Worm (Caenorhabditis elegans) whole organism, midembryonic: Measurements from ENCODE around the gene clc-18.

Experiments
- T22C8.4 ChIP-seq: fragments of 200-800 bp; sonication (Bioruptor generic); IDR thresholded peaks from 2 replicates; pipeline ENCODE4 v1.3.6; 2022; ENCODE audit warnings: missing genetic modification characterization, missing compliant biosample characterization
- cog-1 ChIP-seq: sonication (generic microtip); optimal IDR thresholded peaks from 2 replicates; lab custom pipeline; 2016; ENCODE audit warnings: missing genetic modification characterization, missing compliant biosample characterization
- flt-1 ChIP-seq: fragments of 200-800 bp; sonication (Bioruptor generic); IDR thresholded peaks from 2 replicates; pipeline ENCODE4 v1.3.6; 2022; ENCODE audit warnings: missing genetic modification characterization, missing compliant biosample characterization
- klf-2 ChIP-seq: fragments of 200-800 bp; sonication (Bioruptor generic); conservative IDR thresholded peaks from 2 replicates; pipeline ENCODE4 v1.3.6; 2022; ENCODE audit warnings: missing genetic modification reagents, missing genetic modification characterization, missing compliant biosample characterization
- med-1 ChIP-seq: sonication (generic microtip); optimal IDR thresholded peaks from 2 replicates; lab custom pipeline; 2017; ENCODE audit warnings: missing genetic modification characterization, mild to moderate bottlenecking, missing compliant biosample characterization, antibody characterized with exemption, missing genetic modification reagents; ENCODE audit not compliant: insufficient read depth
- ref-1 ChIP-seq: fragments of 200-800 bp; sonication (Bioruptor generic); conservative IDR thresholded peaks from 2 replicates; pipeline ENCODE4 v1.3.6; 2022; ENCODE audit warnings: missing genetic modification reagents, missing genetic modification characterization, missing compliant biosample characterization
- tab-1 ChIP-seq: fragments of 200-800 bp; sonication (Bioruptor generic); IDR thresholded peaks from 2 replicates; pipeline ENCODE4 v1.3.6; 2022; ENCODE audit warnings: missing genetic modification characterization, missing compliant biosample characterization
- ztf-23 ChIP-seq: fragments of 200-800 bp; sonication (Bioruptor generic); IDR thresholded peaks from 2 replicates; pipeline ENCODE4 v1.3.6; 2022; ENCODE audit warnings: missing genetic modification reagents, missing genetic modification characterization, missing compliant biosample characterization
- ztf-29 ChIP-seq: fragments of 200-800 bp; sonication (Bioruptor generic); IDR thresholded peaks from 2 replicates; pipeline ENCODE4 v1.3.6; 2022; ENCODE audit warnings: missing genetic modification reagents, missing genetic modification characterization, missing compliant biosample characterization

The clc-18 gene

DNA sequence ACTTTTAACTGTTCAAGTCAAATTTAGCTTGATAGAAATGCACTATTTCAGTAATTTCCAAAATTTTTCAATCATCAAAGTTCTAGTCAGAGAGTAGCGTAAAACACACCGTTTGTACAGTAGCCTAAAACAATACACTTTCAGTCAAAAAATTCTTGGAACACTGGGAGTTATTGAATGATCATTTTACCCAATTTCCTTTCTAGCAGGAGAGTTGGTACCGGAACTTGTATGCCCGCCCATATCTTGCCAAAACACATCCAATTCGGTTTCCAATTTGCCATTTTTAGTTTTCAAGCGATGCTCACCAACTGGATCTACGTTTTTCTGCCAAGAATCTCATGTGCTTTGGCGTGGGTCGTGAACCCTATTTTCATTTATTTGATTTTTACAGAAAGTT lies 5.5 kb downstream of the clc-18 start, which contains the start of gene srj-39:
srj-39 (plus strand) TSS at position 301 of the 400 bp plus-strand sequence.
- TF ChIP-seq med-1 (GFP tag; lab: Kevin White, UChicago) (no peak), klf-2 (no peak), ztf-23 (GFP tag; lab: Robert Waterston, UW) (no peak), tab-1 (GFP tag; lab: Robert Waterston, UW) (no peak), ztf-29 (GFP tag; lab: Robert Waterston, UW) (no peak), flt-1 (GFP tag; lab: Robert Waterston, UW) (no peak), cog-1 (tag; lab: Kevin White, UChicago) (no peak), ref-1 (GFP tag; lab: Robert Waterston, UW) (no peak), T22C8.4 (GFP tag; lab: Robert Waterston, UW) (no peak)

DNA sequence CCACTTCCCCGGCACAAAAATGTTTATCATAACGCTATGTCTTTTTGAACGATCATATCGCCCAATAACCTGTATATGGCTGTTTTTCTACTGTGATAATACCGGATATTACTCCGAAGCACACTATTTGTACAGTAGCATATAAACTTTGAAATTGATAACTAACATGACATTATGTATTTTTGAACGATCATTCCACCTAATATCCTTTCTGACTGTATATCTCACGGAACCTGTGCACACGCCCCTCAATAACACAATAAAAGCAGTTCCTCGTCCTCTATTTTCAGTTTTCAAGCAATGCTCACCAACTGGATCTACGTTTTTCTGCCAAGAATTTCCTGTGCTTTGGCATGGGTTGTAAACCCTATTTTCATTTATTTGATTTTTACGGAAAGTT lies 8.2 kb downstream of the clc-18 start, which contains the start of gene srj-40:
srj-40 (plus strand) TSS at position 301 of the 400 bp plus-strand sequence.
- TF ChIP-seq ztf-29 (GFP tag; lab: Robert Waterston, UW) (no peak), med-1 (GFP tag; lab: Kevin White, UChicago) (no peak), klf-2 (no peak), tab-1 (GFP tag; lab: Robert Waterston, UW) (no peak), cog-1 (tag; lab: Kevin White, UChicago) (no peak), T22C8.4 (GFP tag; lab: Robert Waterston, UW) (no peak), flt-1 (GFP tag; lab: Robert Waterston, UW) (no peak), ztf-23 (GFP tag; lab: Robert Waterston, UW) (no peak), ref-1 (GFP tag; lab: Robert Waterston, UW) (no peak)

DNA sequence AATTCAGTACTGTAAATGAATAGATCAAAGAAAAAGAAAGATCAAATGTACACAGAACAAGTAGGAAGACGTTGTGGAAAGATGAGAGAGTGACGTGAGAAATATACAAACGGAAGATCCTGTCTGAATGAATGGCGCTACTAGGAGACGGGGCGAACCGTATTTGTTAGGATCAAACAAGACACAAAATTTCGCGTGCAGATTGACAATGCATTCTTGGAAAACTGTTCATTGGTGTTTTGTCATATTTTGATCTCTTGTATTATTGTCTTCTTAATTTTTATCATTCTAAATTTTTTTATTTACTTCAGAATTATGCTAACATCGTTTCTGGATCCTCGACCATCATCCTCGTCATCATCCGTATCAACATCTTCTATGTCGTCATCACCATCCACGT lies 15.0 kb downstream of the clc-18 start, which contains the start of gene nhr-181:
nhr-181 (plus strand) TSS at position 301 of the 400 bp plus-strand sequence.
- TF ChIP-seq klf-2 = no peak
- no peak for TF ChIP-seq ztf-23 (GFP tag; lab: Robert Waterston, UW)
- no peak for TF ChIP-seq med-1 (GFP tag; lab: Kevin White, UChicago)
- no peak for TF ChIP-seq ztf-29 (GFP tag; lab: Robert Waterston, UW)
- no peak for TF ChIP-seq ref-1 (GFP tag; lab: Robert Waterston, UW)
- no peak for TF ChIP-seq tab-1 (GFP tag; lab: Robert Waterston, UW)
- TF ChIP-seq cog-1 (tag; lab: Kevin White, UChicago) = no peak
- no peak for TF ChIP-seq T22C8.4 (GFP tag; lab: Robert Waterston, UW)
- no peak for TF ChIP-seq flt-1 (GFP tag; lab: Robert Waterston, UW)

DNA sequence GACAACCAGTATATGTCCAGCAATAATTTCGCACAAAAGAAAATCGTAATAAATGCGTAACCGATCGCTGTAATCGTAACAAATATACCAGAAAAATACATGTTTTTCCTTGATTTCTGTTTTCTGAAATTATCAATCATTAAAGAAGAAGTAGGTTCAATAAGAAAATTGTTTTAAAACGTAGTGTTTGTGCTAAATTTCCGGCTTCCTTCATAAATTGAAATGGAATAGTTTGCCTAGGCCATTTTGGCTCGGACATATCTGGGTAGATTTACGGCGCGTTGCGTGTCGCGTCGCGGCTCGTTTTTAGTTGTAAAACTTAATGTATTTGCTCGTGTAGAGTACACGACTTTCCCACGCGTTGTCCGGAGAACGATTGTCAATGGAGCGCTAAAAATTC lies 26.8 kb downstream of the clc-18 start, which contains the start of gene F38H12.5:
F38H12.5 (minus strand) TSS at position 101 of the 400 bp plus-strand sequence.
- TF ChIP-seq ztf-23 (GFP tag; lab: Robert Waterston, UW) (no peak), T22C8.4 (GFP tag; lab: Robert Waterston, UW) (no peak), ref-1 (GFP tag; lab: Robert Waterston, UW) (no peak), med-1 (GFP tag; lab: Kevin White, UChicago) (no peak), ztf-29 (GFP tag; lab: Robert Waterston, UW) (no peak), flt-1 (GFP tag; lab: Robert Waterston, UW) (no peak), klf-2 (no peak), tab-1 (GFP tag; lab: Robert Waterston, UW) (no peak), cog-1 (tag; lab: Kevin White, UChicago) (no peak)

DNA sequence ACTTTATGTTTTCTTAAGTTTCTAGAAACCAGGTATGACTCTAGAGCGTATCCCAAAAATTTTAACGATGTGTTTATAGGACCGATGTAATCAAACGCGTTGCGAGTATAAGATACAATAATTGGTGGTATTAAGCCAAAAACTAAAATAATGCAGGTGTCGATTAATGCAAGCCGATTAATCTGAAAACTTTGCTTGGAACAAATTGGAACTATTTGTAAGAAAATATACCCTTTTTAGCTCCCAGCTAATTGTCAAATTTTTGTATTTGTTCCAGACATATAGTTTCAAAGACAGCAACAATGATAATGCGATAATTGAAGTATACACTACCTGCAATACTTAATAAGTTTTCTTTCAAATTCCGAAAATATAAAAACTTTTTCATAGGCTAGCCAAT lies 28.5 kb downstream of the clc-18 start, which contains the start of gene srh-211:
srh-211 (minus strand) TSS at position 101 of the 400 bp plus-strand sequence.
- TF ChIP-seq ztf-23 (GFP tag; lab: Robert Waterston, UW) (no peak), tab-1 (GFP tag; lab: Robert Waterston, UW) (no peak), flt-1 (GFP tag; lab: Robert Waterston, UW) (no peak), cog-1 (tag; lab: Kevin White, UChicago) (no peak), T22C8.4 (GFP tag; lab: Robert Waterston, UW) (no peak), ztf-29 (GFP tag; lab: Robert Waterston, UW) (no peak)

DNA sequence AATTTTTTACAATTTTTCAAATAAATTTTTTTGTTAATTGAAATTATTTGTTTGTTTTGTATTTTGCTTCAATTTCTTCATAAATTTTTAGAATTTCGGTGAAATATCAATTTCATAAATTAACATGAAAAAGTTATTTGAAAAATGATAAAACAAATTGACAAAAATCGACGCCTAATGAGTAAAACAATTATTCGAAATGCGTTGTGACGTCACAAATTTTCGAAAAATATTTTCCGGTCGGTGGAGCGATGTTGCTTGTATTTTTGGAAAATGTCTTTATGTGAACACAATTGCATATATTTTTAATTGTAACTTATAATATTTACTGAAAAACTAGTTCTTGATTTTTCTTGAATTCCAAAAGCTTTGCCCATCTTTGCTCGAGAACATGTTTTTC lies 29.2 kb downstream of the clc-18 start:
- TF ChIP-seq klf-2 (no peak), ztf-29 (GFP tag; lab: Robert Waterston, UW) (no peak)

DNA sequence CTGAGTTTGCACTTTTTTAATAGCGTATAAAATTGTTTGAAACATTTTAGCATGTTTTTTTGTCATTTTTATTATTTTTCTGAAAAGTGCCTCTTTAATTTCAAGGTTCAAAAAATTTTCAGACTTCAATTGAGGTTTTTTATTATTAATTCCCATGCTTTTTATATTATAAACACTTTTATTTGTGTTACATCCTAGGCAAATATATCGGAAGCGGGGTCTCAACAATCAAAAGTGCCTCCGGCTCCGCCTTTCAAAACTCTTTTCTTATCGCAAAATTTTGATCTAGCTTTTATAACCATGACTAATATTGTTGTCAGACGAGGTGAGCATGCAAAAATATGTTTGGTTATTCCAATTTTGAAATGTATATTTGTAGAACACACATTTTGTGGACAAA lies 36.3 kb downstream of the clc-18 start, which contains the start of gene otpl-2:
otpl-2 (plus strand) TSS at position 301 of the 400 bp plus-strand sequence.
- TF ChIP-seq flt-1 (GFP tag; lab: Robert Waterston, UW) = no peak
- no peak for TF ChIP-seq ztf-23 (GFP tag; lab: Robert Waterston, UW)
- TF ChIP-seq med-1 (GFP tag; lab: Kevin White, UChicago) = no peak
- TF ChIP-seq ref-1 (GFP tag; lab: Robert Waterston, UW) = no peak
- no peak for TF ChIP-seq tab-1 (GFP tag; lab: Robert Waterston, UW)
- no peak for TF ChIP-seq T22C8.4 (GFP tag; lab: Robert Waterston, UW)
- TF ChIP-seq klf-2 = no peak
- TF ChIP-seq cog-1 (tag; lab: Kevin White, UChicago) = no peak
- TF ChIP-seq ztf-29 (GFP tag; lab: Robert Waterston, UW) = no peak

DNA sequence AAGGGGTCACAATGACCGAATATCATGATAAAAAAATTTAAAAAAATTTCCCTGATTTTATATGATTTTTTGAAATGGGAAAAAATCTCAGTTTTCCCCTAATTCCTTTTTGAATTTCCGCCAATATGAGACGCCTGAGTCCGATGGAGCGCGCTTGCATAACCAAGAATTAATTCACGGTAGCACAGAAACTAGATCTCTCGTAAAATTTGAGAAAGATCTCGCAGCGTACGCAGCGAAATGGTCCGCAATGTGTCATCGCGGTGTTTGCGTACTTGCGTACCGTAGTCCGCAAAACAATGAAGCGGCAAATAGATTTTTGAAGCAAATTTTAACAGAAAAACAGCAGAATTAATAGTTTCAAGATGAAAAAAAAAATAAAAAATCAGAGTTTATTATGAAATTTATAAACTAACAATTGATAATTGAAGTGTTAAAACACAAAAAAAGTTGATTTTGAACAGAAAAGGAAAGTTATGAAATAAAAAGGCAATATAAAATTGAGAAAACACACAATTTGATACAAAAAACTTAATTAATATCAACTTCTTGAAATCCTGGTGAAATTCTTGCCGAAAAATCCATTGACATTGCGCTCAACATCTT lies 46.1 kb downstream of the clc-18 start:
- 0 out of 2 replicates have a peak, but pooled peaks have one; percentile 38 for TF ChIP-seq flt-1 (GFP tag; lab: Robert Waterston, UW)
